Worm (Caenorhabditis elegans): Measurements from ENCODE around the gene nhr-118.

DNA sequence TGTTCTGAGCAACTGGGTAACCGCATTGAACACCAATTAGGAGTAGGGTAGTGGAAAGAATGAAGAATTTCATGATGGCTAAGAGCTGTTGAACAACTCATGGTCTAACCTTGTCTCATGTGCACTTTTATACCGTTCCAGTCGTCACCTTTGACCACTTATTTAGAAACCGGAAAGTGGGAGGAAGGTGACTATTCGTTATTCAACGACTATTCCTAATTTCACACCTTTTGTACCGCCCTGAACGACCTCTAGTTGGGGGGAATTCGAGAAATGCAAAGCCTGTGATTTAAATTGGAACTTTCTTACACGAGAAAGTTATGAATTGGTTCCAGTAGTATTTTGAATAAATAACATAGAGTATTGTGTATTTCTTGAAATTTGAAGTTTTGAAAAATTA lies 22.0 kb downstream of the nhr-118 start, which contains the start of gene Y47D7A.12:
- no peak for TF ChIP-seq M03D4.4 (tag; optimal IDR thresholded peaks at IDR 0.05)
- no peak for TF ChIP-seq bed-3 (GFP tag; optimal IDR thresholded peaks at IDR 0.05)
- TF ChIP-seq nhr-28 (tag; optimal IDR thresholded peaks at IDR 0.05), result no peak
- TF ChIP-seq pha-4 (tag; optimal IDR thresholded peaks at IDR 0.05), result no peak
- TF ChIP-seq lin-13 (tag; optimal IDR thresholded peaks at IDR 0.05), result no peak
- no peak for TF ChIP-seq lin-32 (GFP tag; optimal IDR thresholded peaks at IDR 0.05)
- no peak for TF ChIP-seq lsy-2 (tag; optimal IDR thresholded peaks at IDR 0.05)
- no peak for TF ChIP-seq unc-39 (tag; optimal IDR thresholded peaks at IDR 0.05)

Data from whole organism, mixed stage, embryonic.